Worm (Caenorhabditis elegans) whole organism, L3 larva: ENCODE data around the gene F11C7.2.

Experiments
- ZK546.5 ChIP-seq: sonication (generic microtip); optimal IDR thresholded peaks from 2 replicates; lab custom pipeline; 2017; ENCODE audit warnings: missing biosample characterization, missing genetic modification characterization
- aly-2 ChIP-seq: fragments of 150-350 bp; optimal IDR thresholded peaks from 2 replicates; lab custom pipeline; 2014; ENCODE audit warnings: missing biosample characterization, missing genetic modification characterization
- ama-1 ChIP-seq: fragments of 150-350 bp; optimal IDR thresholded peaks from 2 replicates; lab custom pipeline; 2018
- ceh-16 ChIP-seq: sonication (generic microtip); optimal IDR thresholded peaks from 2 replicates; lab custom pipeline; 2017; ENCODE audit warnings: missing biosample characterization, missing genetic modification characterization
- ceh-82 ChIP-seq: fragments of 150-350 bp; optimal IDR thresholded peaks from 2 replicates; lab custom pipeline; 2014; ENCODE audit warnings: missing biosample characterization, missing genetic modification characterization
- ceh-9 ChIP-seq: sonication (generic microtip); optimal IDR thresholded peaks from 2 replicates; lab custom pipeline; 2018; ENCODE audit warnings: missing biosample characterization, missing genetic modification characterization
- daf-12 ChIP-seq: fragments of 150-350 bp; optimal IDR thresholded peaks from 2 replicates; lab custom pipeline; 2014; ENCODE audit warnings: missing biosample characterization, missing genetic modification reagents, missing genetic modification characterization
- egl-5 ChIP-seq: fragments of 150-350 bp; optimal IDR thresholded peaks from 2 replicates; lab custom pipeline; 2017; ENCODE audit warnings: missing biosample characterization, missing genetic modification reagents, missing genetic modification characterization, inconsistent platforms
- elt-1 ChIP-seq: fragments of 150-350 bp; optimal IDR thresholded peaks from 2 replicates; lab custom pipeline; 2014; ENCODE audit warnings: missing biosample characterization, missing genetic modification characterization
- elt-2 ChIP-seq: sonication (generic microtip); optimal IDR thresholded peaks from 2 replicates; lab custom pipeline; 2016; ENCODE audit warnings: missing genetic modification reagents, mild to moderate bottlenecking, missing genetic modification characterization, missing compliant biosample characterization
- elt-3 ChIP-seq, 3 experiments: fragments of 150-350 bp in 1 of 3; sonication (generic microtip) in 2 of 3; optimal IDR thresholded peaks; 2 replicates in 2 of 3; 4 replicates in 1 of 3; lab custom pipeline; 2014 to 2017; ENCODE audit warnings: missing biosample characterization in 3 of 3, missing genetic modification characterization in 3 of 3
- eor-1 ChIP-seq, 2 experiments: fragments of 150-350 bp; optimal IDR thresholded peaks; 2 replicates each; lab custom pipeline; 2014 to 2018; ENCODE audit warnings: missing biosample characterization in 2 of 2, missing genetic modification characterization in 2 of 2
- fkh-10 ChIP-seq: sonication (generic microtip); optimal IDR thresholded peaks from 2 replicates; lab custom pipeline; 2017; ENCODE audit warnings: missing biosample characterization, missing genetic modification reagents, missing genetic modification characterization
- fkh-2 ChIP-seq: fragments of 150-350 bp; optimal IDR thresholded peaks from 2 replicates; lab custom pipeline; 2014; ENCODE audit warnings: missing biosample characterization, missing genetic modification reagents, missing genetic modification characterization
- hmg-11 ChIP-seq: sonication (generic microtip); optimal IDR thresholded peaks from 2 replicates; lab custom pipeline; 2016; ENCODE audit warnings: missing genetic modification characterization, missing compliant biosample characterization
- jun-1 ChIP-seq: fragments of 150-350 bp; optimal IDR thresholded peaks from 2 replicates; lab custom pipeline; 2014; ENCODE audit warnings: missing biosample characterization, missing genetic modification reagents, missing genetic modification characterization
- lin-15B ChIP-seq: fragments of 150-350 bp; optimal IDR thresholded peaks from 2 replicates; lab custom pipeline; 2014; ENCODE audit warnings: missing biosample characterization, missing genetic modification characterization
- lin-39 ChIP-seq: fragments of 150-350 bp; optimal IDR thresholded peaks from 2 replicates; lab custom pipeline; 2018; ENCODE audit warnings: missing biosample characterization, missing genetic modification reagents, missing genetic modification characterization
- lsy-12 ChIP-seq: sonication (generic microtip); optimal IDR thresholded peaks from 2 replicates; lab custom pipeline; 2016; ENCODE audit warnings: mild to moderate bottlenecking, missing genetic modification characterization, missing compliant biosample characterization
- mdl-1 ChIP-seq: fragments of 150-350 bp; optimal IDR thresholded peaks from 2 replicates; lab custom pipeline; 2014; ENCODE audit warnings: missing biosample characterization, missing genetic modification characterization
- mml-1 ChIP-seq: fragments of 150-350 bp; sonication (generic microtip); optimal IDR thresholded peaks from 3 replicates; lab custom pipeline; 2014; ENCODE audit warnings: missing biosample characterization, missing genetic modification characterization
- nfya-1 ChIP-seq: sonication (generic microtip); optimal IDR thresholded peaks from 2 replicates; lab custom pipeline; 2017; ENCODE audit warnings: missing genetic modification characterization, mild to moderate bottlenecking, missing compliant biosample characterization, antibody characterized with exemption, moderate library complexity; ENCODE audit not compliant: insufficient read depth
- nhr-11 ChIP-seq: fragments of 150-350 bp; optimal IDR thresholded peaks from 2 replicates; lab custom pipeline; 2014; ENCODE audit warnings: missing biosample characterization, missing genetic modification characterization
- nhr-12 ChIP-seq: fragments of 150-350 bp; optimal IDR thresholded peaks from 2 replicates; lab custom pipeline; 2014; ENCODE audit warnings: missing biosample characterization, missing genetic modification characterization
- nhr-23 ChIP-seq: fragments of 150-350 bp; optimal IDR thresholded peaks from 2 replicates; lab custom pipeline; 2014; ENCODE audit warnings: missing biosample characterization, missing genetic modification reagents, missing genetic modification characterization
- nhr-237 ChIP-seq: fragments of 150-350 bp; optimal IDR thresholded peaks from 2 replicates; lab custom pipeline; 2014; ENCODE audit warnings: missing biosample characterization, missing genetic modification characterization
- nhr-25 ChIP-seq: sonication (generic microtip); optimal IDR thresholded peaks from 2 replicates; lab custom pipeline; 2017; ENCODE audit warnings: missing biosample characterization, missing genetic modification characterization
- nhr-28 ChIP-seq: fragments of 150-350 bp; optimal IDR thresholded peaks from 2 replicates; lab custom pipeline; 2014; ENCODE audit warnings: missing biosample characterization, missing genetic modification characterization
- nhr-43 ChIP-seq: sonication (generic microtip); optimal IDR thresholded peaks from 2 replicates; lab custom pipeline; 2016; ENCODE audit warnings: mild to moderate bottlenecking, missing genetic modification characterization, missing compliant biosample characterization; ENCODE audit not compliant: poor library complexity, severe bottlenecking
- nhr-77 ChIP-seq: fragments of 150-350 bp; optimal IDR thresholded peaks from 2 replicates; lab custom pipeline; 2014; ENCODE audit warnings: missing biosample characterization, missing genetic modification characterization
- pha-4 ChIP-seq: fragments of 150-350 bp; optimal IDR thresholded peaks from 2 replicates; lab custom pipeline; 2014; ENCODE audit warnings: missing biosample characterization, missing genetic modification reagents, missing genetic modification characterization
- pqm-1 ChIP-seq: fragments of 150-350 bp; optimal IDR thresholded peaks from 2 replicates; lab custom pipeline; 2017; ENCODE audit warnings: missing biosample characterization, missing genetic modification characterization, inconsistent platforms
- sea-2 ChIP-seq: fragments of 150-350 bp; sonication (generic microtip); optimal IDR thresholded peaks from 4 replicates; lab custom pipeline; 2014; ENCODE audit warnings: missing biosample characterization, missing genetic modification reagents, missing genetic modification characterization
- skn-1 ChIP-seq: fragments of 150-350 bp; optimal IDR thresholded peaks from 2 replicates; lab custom pipeline; 2014; ENCODE audit warnings: missing biosample characterization, missing genetic modification characterization
- snpc-4 ChIP-seq: fragments of 150-350 bp; optimal IDR thresholded peaks from 2 replicates; lab custom pipeline; 2014; ENCODE audit warnings: missing biosample characterization, missing genetic modification characterization
- tbx-2 ChIP-seq: sonication (generic microtip); optimal IDR thresholded peaks from 2 replicates; lab custom pipeline; 2016; ENCODE audit warnings: mild to moderate bottlenecking, missing genetic modification characterization, missing compliant biosample characterization
- unc-39 ChIP-seq: sonication (generic microtip); optimal IDR thresholded peaks from 4 replicates; lab custom pipeline; 2017; ENCODE audit warnings: missing biosample characterization, missing genetic modification characterization
- unc-62 ChIP-seq: fragments of 150-350 bp; sonication (generic microtip); optimal IDR thresholded peaks from 4 replicates; lab custom pipeline; 2014; ENCODE audit warnings: missing biosample characterization, missing genetic modification reagents, missing genetic modification characterization
- zag-1 ChIP-seq: fragments of 150-350 bp; optimal IDR thresholded peaks from 2 replicates; lab custom pipeline; 2014; ENCODE audit warnings: missing biosample characterization, missing genetic modification characterization
- ztf-4 ChIP-seq: fragments of 150-350 bp; optimal IDR thresholded peaks from 2 replicates; lab custom pipeline; 2014; ENCODE audit warnings: missing biosample characterization, missing genetic modification characterization

F11C7.2 gene

DNA sequence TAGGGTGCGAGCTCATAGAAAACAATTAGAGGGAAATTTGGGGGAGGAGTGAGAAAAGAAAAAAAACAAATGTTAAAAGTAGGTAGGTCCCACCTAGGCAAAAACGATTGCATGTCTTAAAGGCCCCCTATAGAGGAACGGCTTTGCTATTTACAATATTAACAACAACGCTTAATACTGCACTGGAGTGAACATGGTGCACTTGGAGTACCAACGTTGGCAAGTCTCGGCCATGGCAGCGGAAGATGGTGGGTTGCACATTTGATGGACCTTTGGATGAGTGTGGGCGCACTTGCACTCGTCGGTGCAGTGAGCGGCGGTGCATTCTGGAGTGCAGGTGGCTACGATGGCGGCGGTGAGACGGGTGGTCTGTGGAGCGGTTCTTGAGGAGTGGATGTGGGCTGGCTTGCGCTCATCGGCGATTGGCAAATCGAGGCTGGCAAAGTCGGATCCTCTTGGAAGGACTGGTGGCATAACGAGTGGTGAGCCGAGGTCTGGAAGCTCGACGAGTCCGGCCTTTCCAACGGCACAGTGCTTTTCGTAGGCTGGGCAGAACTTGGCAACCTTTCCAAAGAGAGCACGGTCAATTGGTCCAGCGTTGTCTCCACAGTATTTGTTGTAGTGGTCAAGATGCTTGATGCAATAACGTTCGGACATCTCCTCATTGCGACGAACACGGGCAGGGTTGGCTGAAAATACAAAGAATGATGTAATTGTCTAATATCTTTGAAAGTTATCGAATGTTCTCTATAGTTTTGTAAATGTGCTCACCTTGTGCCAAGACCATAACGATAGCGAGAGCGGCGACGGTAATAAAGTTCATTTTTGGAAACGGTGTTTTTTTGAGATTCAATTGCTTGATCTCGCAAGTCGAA is 24.2 kb downstream of the F11C7.2 start:
- TF ChIP-seq mdl-1 (tag; lab: Kevin White, UChicago) = no peak
- TF ChIP-seq lsy-12 (tag; lab: Kevin White, UChicago) = peak; percentile 69
- no peak for TF ChIP-seq lin-15B (tag; lab: Kevin White, UChicago)
- TF ChIP-seq nhr-25 (tag; lab: Kevin White, UChicago) = peak; percentile 74
- TF ChIP-seq nhr-43 (tag; lab: Kevin White, UChicago) = peak; percentile 81
- no peak for TF ChIP-seq elt-2
- TF ChIP-seq ztf-4 = peak; percentile 24
- no peak for TF ChIP-seq ceh-9
- no peak for TF ChIP-seq ceh-16 (tag; lab: Kevin White, UChicago)
- no peak for TF ChIP-seq ceh-82 (tag; lab: Kevin White, UChicago)
- peak; percentile 32 for TF ChIP-seq nfya-1 (tag; lab: Kevin White, UChicago)
- TF ChIP-seq ama-1 (lab: Kevin White, UChicago) = peak; percentile 99
- peak; percentile 20 for TF ChIP-seq jun-1 (tag; lab: Kevin White, UChicago)

DNA sequence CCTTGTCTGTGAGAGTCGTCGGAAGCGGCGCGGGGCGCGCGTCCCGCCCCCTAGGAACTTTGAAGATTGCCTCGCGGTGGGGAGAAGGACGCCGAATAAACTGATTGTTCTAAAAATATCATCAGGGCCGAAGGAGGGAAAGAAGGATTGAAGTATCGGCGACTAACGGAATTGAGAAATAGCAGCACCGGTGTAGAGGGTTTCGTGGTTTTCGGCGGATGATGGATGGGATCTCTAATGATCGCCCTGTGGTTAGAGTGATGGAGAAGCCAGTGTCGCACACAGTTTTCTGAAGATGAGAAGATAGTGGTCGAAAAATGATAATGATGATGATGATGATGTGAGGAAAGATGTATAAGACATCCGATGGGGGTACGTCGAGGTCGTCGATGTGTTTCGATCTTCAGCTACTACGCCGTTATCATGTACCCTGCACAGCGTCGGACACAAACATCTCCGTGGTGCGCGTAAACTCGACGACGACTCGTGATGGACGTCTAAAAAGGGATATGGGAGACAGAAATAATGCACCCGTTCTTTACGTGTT is 25.0 kb downstream of the F11C7.2 start, which contains the start of gene osm-11:
TSS of gene osm-11 (minus strand) at position 51 of the 547 bp plus-strand sequence.
- TF ChIP-seq elt-3 (tag; optimal IDR thresholded peaks at IDR 0.05; lab: Kevin White, UChicago) = peak; percentile 26 to 78 (median 41)
- peak; percentile 2 for TF ChIP-seq lin-39 (tag; lab: Kevin White, UChicago)
- TF ChIP-seq sea-2 = no peak
- peak; percentile 89 for TF ChIP-seq nhr-43 (tag; lab: Kevin White, UChicago)
- TF ChIP-seq hmg-11 (tag; lab: Kevin White, UChicago) = no peak
- TF ChIP-seq nhr-23 (tag; lab: Kevin White, UChicago) = peak; percentile 46
- TF ChIP-seq nhr-25 (tag; lab: Kevin White, UChicago) = peak; percentile 45

DNA sequence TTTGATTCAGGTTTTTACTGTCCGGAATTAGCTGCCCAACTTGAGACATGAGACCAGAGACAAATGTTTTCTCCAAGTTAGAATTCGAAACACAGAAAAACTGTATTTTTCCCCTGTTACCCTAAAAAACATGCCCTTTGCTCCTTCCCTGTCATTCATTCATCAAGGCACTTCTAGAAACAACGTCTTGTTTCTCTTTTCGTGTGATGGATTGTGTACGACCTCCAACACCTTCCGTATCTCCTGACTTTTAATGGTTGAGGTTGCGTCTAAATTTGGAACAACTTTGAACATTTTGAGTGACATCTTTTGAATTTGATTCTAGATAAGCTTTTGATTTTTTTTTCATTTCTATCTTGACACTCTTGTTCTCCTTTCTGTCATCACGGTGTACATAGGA is 26.0 kb downstream of the F11C7.2 start:
- TF ChIP-seq nhr-25 (tag; lab: Kevin White, UChicago) (peak; percentile 26), lin-39 (tag; lab: Kevin White, UChicago) (no peak)
- TF ChIP-seq, all 47 proteins: peak for 1

DNA sequence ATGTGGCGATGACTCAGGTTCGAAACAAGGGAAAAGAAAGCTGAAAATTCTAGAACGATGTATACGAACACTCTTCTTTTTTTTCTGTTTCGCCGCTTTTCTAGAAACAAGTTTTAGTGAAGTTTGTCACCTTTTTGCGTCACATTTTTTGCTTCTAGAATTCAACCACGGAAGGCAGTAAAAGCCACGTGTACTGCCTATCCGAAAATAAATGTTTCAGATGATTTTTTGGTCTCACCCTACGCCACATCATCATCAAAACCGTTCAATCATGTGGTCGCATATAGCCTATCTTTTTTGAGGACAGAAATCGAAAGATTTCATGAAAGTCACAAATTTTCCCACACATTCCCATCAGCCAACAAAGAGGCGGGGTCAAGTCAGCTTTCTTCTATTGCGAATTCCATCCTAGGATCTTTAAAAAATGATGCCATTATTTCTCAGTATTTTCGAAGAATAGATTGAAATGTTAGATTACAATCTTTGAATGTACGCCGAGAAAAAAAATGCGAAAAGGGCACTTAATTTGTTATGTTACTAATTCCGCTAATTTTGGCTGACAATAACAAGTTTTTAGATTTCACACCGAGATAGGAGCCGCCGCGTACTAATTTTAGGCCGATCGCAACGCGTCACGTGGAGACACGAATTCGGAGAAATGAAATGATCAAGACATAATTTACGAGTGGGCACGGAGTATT is 27.4 kb downstream of the F11C7.2 start:
- TF ChIP-seq ceh-9 = no peak
- TF ChIP-seq nhr-77 (tag; lab: Kevin White, UChicago) = no peak
- TF ChIP-seq ceh-16 (tag; lab: Kevin White, UChicago) = no peak
- TF ChIP-seq ceh-82 (tag; lab: Kevin White, UChicago) = no peak
- TF ChIP-seq nfya-1 (tag; lab: Kevin White, UChicago) = peak; percentile 15
- TF ChIP-seq fkh-2 (tag; lab: Kevin White, UChicago) = no peak
- TF ChIP-seq jun-1 (tag; lab: Kevin White, UChicago) = no peak
- no peak for TF ChIP-seq daf-12 (tag; lab: Kevin White, UChicago)
- TF ChIP-seq lin-39 (tag; lab: Kevin White, UChicago) = no peak
- no peak for TF ChIP-seq mml-1 (tag; lab: Kevin White, UChicago)
- TF ChIP-seq fkh-10 (GFP tag; lab: Kevin White, UChicago) = no peak
- TF ChIP-seq elt-1 = peak; percentile 82
- peak; percentile 49 for TF ChIP-seq ama-1 (lab: Kevin White, UChicago)
- TF ChIP-seq aly-2 = no peak
- peak; percentile 37 for TF ChIP-seq nhr-43 (tag; lab: Kevin White, UChicago)
- TF ChIP-seq tbx-2 (tag; lab: Kevin White, UChicago) = no peak
- no peak for TF ChIP-seq ztf-4
- TF ChIP-seq unc-39 = no peak
- no peak for TF ChIP-seq ZK546.5
- no peak for TF ChIP-seq lsy-12 (tag; lab: Kevin White, UChicago)
- TF ChIP-seq mdl-1 (tag; lab: Kevin White, UChicago) = no peak
- no peak for TF ChIP-seq sea-2
- TF ChIP-seq hmg-11 (tag; lab: Kevin White, UChicago) = no peak
- TF ChIP-seq elt-2 = no peak
- no peak for TF ChIP-seq skn-1 (tag; lab: Kevin White, UChicago)
- no peak for TF ChIP-seq nhr-237 (tag; lab: Kevin White, UChicago)
- no peak for TF ChIP-seq zag-1
- no peak for TF ChIP-seq snpc-4 (tag; lab: Kevin White, UChicago)
- TF ChIP-seq nhr-28 (tag; lab: Kevin White, UChicago) = no peak
- TF ChIP-seq eor-1 (tag; optimal IDR thresholded peaks at IDR 0.05; lab: Kevin White, UChicago) = no peak
- TF ChIP-seq nhr-11 (tag; lab: Kevin White, UChicago) = no peak
- no peak for TF ChIP-seq lin-15B (tag; lab: Kevin White, UChicago)
- no peak for TF ChIP-seq nhr-12
- TF ChIP-seq pqm-1 (tag; lab: Kevin White, UChicago) = no peak
- TF ChIP-seq unc-62 (GFP tag; lab: Kevin White, UChicago) = no peak
- peak; percentile 70 for TF ChIP-seq nhr-25 (tag; lab: Kevin White, UChicago)
- no peak for TF ChIP-seq egl-5 (tag; lab: Kevin White, UChicago)
- TF ChIP-seq pha-4 (tag; lab: Kevin White, UChicago) = no peak
